Fruit fly (Drosophila melanogaster) ovary, adult (tissue): ENCODE results near the gene CG5412.

Experiments used
- CG17801 ChIP-seq: fragments of 200-800 bp; optimal IDR thresholded peaks from 2 replicates; lab custom pipeline; 2019; ENCODE audit warnings: missing biosample characterization, mild to moderate bottlenecking, missing genetic modification characterization, moderate library complexity; ENCODE audit not compliant: partially characterized antibody

CG5412 gene

DNA sequence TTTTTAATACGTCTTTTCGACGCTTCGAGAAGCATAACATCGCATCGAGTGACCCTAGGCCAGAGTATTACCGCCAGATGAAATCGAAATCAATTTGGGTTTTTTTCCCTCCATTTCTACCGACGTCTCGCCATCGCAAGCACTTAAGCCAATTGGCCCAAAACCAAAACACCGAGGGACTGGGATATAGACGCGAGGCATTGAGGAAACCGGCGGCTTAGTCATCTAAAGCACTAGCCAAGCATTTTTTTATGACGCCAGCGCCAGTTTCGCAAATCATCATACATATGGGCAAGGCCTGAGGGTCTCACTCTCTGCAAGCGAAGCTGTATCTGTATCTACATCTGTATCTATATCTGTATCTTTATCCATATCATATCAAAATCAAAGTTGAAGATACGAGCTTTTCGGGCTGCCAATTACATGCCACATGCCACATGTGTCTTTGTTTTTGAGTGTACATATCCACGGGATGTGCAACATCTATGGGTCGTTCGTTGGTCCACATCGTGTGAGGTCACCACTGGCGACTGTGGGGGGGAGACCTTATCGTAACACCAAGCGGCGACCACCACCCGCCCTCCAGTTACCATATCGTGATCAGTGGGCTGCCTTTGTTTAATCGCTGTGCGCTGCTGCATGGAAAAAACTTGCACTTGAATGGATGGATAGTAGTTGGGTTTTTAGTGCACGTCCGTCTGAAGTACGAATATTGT, 9.2 kb upstream of the CG5412 start:
- no peak for TF ChIP-seq CG17801 (GFP tag; lab: Kevin White, UChicago)

DNA sequence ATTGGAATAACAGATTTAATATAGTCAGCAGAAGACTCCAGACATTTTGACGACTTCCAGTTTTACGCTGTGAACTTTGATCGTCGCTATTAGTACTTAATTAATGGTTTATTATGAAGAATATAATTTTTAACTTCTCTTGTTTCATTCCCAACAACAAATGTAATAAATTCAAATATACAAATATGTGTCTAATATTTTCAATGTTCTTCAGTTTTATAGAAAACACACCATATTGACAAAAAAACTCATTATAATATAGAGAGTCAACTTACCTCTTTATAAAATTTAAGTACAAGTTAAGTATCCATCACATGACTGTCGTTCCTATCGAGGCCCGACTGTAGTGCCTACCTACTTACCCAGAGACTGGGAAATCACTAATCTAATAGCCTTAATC, 3.5 kb upstream of the CG5412 start:
- TF ChIP-seq CG17801 (GFP tag; lab: Kevin White, UChicago) = no peak

DNA sequence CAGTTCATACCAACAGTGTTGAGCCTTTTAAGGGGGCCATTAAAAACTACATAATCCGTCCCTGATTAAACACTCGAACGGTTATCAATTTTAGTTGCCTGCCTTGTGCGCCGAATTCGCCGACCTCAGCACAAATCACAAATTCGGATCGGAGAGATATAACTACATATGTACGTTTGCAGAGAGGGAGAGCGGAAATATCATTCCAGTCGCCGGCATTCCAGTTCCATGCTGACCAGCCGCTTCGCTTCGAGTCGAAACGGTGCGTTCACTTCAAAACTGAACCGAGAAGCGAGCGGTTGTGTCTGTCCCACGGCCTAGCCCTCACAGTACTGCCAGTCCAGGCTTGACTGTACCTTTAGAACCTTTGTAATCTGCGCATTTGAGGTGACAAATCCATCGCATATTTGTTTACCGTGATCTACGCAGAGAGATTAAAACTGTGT, 2.3 kb upstream of the CG5412 start:
- peak; percentile 70 for TF ChIP-seq CG17801 (GFP tag; lab: Kevin White, UChicago)

DNA sequence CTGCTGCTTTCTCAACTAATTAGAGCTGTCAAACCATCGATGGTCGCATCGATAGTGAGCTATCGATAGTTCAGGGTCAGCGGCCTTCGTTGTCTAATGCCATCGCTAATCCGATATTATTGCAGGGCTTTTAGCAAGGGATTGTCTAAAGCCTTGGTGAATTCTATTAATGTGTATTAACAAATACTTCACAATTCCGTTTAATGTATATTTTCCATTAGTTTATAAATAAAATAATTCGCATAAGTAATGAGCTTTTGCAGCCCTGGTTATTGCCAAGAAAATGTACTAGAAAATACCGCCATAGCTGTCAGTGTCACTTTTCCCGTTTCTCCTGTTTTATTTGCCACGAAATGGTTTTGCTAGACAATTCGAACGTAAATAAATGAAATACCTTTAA, 3.0 kb downstream of the CG5412 start, which contains the start of the genes EloB and Srp14:
Gene EloB, minus strand, starts transcription at position 35 of the 400 bp plus-strand sequence.
Gene Srp14, plus strand, starts transcription at position 300 of the 400 bp plus-strand sequence.
- peak; percentile 88 for TF ChIP-seq CG17801 (GFP tag; lab: Kevin White, UChicago)

DNA sequence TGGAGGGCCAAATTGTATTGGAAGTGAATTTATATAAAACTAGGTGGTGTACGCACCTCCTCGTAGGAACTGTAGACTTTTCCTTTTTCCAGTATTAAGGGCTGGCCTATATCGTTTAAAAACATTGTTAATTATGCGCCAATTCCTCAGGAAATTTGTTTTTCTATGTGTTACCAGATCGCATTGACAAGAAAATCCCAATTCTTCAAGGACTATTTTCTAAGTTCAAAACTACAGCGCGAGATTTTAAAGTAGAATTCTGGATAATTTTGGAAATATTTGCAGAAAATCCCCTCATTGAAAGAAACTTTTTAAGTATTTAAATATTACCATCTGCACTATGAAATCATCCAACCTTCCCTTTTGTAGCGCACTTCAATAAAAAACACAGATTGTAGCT, 4.5 kb downstream of the CG5412 start, which contains the start of gene CG34008:
Gene CG34008, minus strand, starts transcription at position 147 of the 400 bp plus-strand sequence.
- TF ChIP-seq CG17801 (GFP tag; lab: Kevin White, UChicago) = no peak

DNA sequence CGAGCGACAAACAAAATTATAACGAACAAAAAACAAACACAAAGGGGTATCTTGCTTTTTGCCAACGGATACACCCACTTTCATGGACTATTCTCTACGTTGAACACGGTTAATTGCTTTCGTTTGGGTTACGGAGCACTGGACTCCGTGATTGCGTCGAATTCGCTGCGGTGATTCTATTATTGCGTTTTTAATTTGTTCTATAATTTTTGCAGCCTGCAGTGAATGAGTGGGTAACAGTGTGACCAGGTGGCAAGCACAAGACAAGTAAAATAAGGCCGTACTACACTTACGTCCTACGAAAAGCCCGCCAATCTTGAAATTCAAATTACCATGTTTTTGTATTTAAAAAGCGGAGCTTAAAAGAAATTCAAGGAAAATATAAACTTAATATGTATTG, 8.7 kb downstream of the CG5412 start, which contains the start of gene CG16953:
Gene CG16953, minus strand, starts transcription at position 268 of the 400 bp plus-strand sequence.
- peak; percentile 40 for TF ChIP-seq CG17801 (GFP tag; lab: Kevin White, UChicago)

DNA sequence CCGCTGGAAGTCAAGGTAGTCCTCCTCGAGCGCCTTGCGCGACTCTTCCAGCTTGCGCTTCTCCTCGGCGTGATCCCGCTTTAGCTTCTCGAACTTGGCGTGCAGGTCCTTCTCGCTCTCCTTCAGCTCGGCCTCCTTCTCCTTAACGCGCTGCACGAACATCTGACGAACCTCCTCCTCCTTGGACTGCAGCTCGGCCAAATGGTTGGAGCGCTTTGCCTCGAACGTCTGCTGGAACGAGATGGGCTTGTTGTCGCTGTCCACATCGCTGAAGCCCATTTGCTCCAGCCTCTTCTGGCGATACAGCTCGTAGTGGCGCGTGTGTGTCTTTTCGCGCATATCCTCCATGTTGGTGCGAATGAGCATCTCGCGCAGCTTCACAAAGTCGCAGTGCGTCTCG, 9.6 kb downstream of the CG5412 start:
- TF ChIP-seq CG17801 (GFP tag; lab: Kevin White, UChicago) = no peak

DNA sequence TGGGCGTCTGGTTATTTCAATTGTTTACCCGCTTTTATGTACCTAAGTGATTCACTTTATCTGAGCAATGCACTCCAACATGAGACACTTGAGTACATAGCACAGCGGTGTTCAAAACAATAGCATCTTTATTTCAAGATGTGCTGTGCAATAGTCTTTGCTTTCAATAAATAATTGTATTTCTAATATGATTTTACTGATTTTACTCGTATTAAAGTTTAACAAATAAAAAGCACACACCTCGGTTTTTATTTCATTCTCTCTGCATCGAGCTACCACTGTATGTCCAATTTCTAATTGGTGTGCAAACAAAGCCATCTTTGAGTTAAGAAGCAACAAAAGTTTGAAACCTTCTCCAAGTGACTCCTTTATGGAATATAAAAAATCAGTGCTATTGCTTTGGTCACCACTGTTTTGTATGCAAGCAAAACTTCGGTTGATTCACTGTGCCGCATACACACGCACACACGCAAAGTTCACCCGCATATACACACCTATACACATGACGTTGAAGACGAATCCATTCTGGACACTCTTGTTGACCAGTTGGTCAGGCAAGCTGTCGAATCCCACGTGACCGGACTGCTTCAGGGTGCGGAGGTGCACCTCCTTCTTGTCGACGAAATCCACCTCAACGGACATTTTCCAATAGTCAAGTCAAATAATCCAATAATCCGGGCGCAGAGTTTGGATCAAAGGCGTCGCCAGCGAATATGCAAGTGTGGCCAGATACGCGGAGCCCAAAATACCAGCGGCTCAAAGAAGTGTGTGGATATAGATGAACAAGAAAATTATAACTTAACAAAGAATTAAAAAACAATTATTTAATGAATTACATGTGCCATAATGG, 11.0 kb downstream of the CG5412 start, which contains the start of gene Septin2:
Gene Septin2, minus strand, starts transcription at position 727 of the 850 bp plus-strand sequence.
- TF ChIP-seq CG17801 (GFP tag; lab: Kevin White, UChicago) = peak; percentile 65

DNA sequence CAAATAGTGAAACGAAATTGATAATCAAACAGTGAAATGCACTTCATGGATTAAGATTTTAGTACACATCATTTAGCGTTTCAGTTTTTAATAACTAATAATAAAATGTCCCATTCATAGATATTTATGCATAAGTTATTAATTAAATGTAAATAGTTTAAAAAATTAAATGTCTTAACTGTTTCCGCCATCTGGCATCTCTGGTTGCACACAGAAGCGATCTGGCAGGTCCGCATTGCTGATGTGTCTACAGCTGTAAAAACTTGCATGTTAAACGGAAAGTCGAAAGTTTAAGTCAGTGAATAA, 11.6 kb downstream of the CG5412 start, which contains the start of gene Srp72:
Gene Srp72, plus strand, starts transcription at position 232 of the 306 bp plus-strand sequence.
- peak; percentile 67 for TF ChIP-seq CG17801 (GFP tag; lab: Kevin White, UChicago)

DNA sequence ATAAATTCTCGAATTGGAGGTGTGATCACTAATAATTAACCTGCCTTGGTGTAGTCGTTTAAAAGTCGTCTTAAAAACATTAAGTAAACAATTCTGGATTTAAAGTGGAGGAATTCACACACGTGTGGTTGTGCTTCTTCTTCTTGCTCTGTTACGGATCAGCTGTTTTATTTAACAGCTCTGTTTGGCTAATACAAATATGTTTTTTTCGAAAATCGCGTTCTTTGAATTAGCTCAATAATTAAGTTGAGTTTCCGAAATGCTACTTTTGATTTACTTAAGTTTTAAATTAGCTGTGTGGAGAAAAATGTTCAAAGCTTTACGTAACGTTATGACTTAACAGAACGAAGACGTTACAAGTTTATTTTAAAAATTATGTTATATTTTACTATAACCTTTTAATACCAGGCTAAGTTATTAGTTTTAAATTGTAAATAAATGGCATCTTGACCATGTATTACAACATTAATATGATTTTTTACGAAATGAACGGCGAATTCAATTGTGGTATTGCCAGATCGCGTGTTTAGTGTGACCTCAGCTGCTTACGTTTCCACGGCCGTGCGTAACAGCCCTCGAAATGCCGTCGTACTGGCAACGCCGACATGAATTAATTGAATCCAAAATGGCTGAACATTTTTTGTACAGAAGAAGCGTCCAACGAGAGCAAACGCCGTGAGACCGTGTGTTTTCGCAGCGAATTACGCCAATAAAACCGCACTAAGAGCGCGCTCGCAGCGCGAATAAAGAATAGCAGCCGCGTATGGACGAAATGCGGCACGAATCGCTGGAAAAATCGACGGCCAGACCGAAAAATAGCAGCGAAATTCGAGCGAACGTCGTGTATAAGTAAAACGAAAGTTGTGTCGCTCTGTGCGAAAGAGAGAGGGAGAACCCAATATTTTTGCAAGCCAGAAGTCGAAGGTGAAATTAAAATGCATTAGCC, 15.9 kb downstream of the CG5412 start, which contains the start of the genes Pus1 and bon:
Gene Pus1, minus strand, starts transcription at position 155 of the 946 bp plus-strand sequence.
Gene bon, plus strand, starts transcription at position 623 of the 946 bp plus-strand sequence.
- TF ChIP-seq CG17801 (GFP tag; lab: Kevin White, UChicago) = peak; percentile 35

DNA sequence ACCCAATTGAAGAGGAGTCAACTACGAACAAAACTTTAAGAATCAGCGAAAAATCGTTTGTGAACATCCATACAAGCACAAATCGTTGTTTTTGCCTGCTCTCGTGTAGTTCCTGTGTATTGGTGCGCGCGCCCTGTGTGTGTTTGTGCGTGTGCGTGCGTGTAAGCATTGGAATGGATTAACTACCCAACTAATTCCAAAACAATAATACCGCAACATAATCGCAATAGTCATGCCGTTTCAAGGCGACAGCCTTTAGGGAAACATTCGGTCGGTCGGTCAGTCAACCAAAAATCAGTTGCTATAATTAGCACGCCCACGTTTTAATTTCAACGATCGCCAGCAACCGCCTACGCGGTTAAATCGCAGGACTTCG, 16.6 kb downstream of the CG5412 start:
- no peak for TF ChIP-seq CG17801 (GFP tag; lab: Kevin White, UChicago)

DNA sequence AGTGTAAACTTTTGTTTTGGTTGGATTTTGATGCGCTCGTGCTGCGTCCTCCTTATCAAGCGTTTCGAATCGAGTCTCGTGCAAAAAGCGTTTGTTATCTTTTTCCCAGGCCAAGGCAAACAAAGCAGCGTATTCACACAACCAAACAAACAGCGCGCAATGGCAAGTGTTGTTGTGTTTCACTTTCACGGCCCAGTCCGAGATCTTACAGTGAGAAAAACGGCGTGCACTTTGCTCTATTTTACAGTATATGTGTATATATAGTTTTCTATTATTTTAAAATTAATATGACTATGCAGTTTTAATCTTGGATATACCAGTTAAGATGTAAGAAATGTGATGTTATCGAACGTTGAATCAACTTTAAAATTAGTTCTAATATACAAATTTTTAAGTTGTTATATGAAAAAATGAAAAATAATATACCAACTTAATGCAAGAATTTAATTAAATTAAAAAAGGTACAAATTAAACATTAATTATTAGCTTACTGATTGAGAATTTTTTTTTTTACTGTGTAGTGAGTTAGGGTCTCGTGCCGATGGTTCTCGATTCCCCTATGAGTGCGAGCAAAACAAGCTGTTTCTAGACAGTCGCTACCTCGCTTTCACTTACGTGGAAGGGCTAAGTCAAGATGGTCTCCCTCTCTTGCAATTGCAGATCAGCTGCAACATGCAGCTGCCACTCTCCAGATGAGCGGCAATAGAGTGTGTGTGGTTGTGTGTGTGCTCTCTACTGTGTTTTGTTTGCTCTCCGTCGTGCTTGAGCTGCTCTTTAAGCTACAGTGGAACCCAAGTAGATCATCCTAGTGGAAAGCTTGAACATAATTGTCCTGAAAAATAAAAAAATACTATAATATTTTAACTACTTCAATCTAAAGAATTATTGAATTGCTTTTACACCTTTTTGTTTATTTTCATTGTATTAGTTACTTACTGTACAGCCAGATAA, 17.6 kb downstream of the CG5412 start:
- peak; percentile 89 for TF ChIP-seq CG17801 (GFP tag; lab: Kevin White, UChicago)
